Fruit fly (Drosophila melanogaster): ENCODE data around the gene CaBP1.

- TF ChIP-seq Clk (GFP tag; optimal IDR thresholded peaks at IDR 0.05), result no peak
- no peak for TF ChIP-seq CG7045 (GFP tag; optimal IDR thresholded peaks at IDR 0.05)
- TF ChIP-seq pad (GFP tag; optimal IDR thresholded peaks at IDR 0.05), result no peak
- no peak for TF ChIP-seq bab1 (GFP tag; optimal IDR thresholded peaks at IDR 0.05)
- TF ChIP-seq CG5204 (GFP tag; optimal IDR thresholded peaks at IDR 0.05), result no peak
- no peak for TF ChIP-seq cic (GFP tag; optimal IDR thresholded peaks at IDR 0.05)
- no peak for TF ChIP-seq CG1620 (GFP tag; optimal IDR thresholded peaks at IDR 0.05)
- TF ChIP-seq kay (GFP tag; ENCODE audit: borderline replicate concordance), result no peak
- TF ChIP-seq CG7101 (tag; optimal IDR thresholded peaks at IDR 0.05), result no peak
- TF ChIP-seq CG14711 (tag; optimal IDR thresholded peaks at IDR 0.05), result no peak
- no peak for TF ChIP-seq toe (GFP tag; optimal IDR thresholded peaks at IDR 0.05)
- TF ChIP-seq Mnt (GFP tag; optimal IDR thresholded peaks at IDR 0.05), result no peak
Observed at dm6 chr2L:16323544-16323943, 33.0 kb downstream of the CaBP1 start.
